Worm (Caenorhabditis elegans) whole organism, young adult: Measurements from ENCODE around the gene skr-19.

Source experiments
- B0336.3 ChIP-seq: fragments of 200-800 bp; sonication (Bioruptor generic); IDR thresholded peaks from 2 replicates; pipeline ENCODE4 v1.3.6; 2022; ENCODE audit warnings: missing genetic modification characterization, missing compliant biosample characterization
- C06A6.2 ChIP-seq: fragments of 200-800 bp; sonication (Bioruptor generic); conservative IDR thresholded peaks from 2 replicates; pipeline ENCODE4 v1.3.6; 2022; ENCODE audit warnings: missing genetic modification characterization, missing compliant biosample characterization
- C17E4.6 ChIP-seq: fragments of 200-800 bp; sonication (Bioruptor generic); IDR thresholded peaks from 2 replicates; pipeline ENCODE4 v1.3.6; 2022; ENCODE audit warnings: missing genetic modification reagents, missing genetic modification characterization, missing compliant biosample characterization
- F10E7.11 ChIP-seq: sonication (generic microtip); optimal IDR thresholded peaks from 2 replicates; lab custom pipeline; 2017; ENCODE audit warnings: mild to moderate bottlenecking, missing genetic modification characterization, moderate library complexity, missing compliant biosample characterization
- F49E8.2 ChIP-seq: sonication (generic microtip); optimal IDR thresholded peaks from 3 replicates; lab custom pipeline; 2017; ENCODE audit warnings: missing genetic modification characterization, mild to moderate bottlenecking, missing compliant biosample characterization, antibody characterized with exemption, moderate library complexity; ENCODE audit not compliant: insufficient read depth
- F55B11.4 ChIP-seq: sonication (generic microtip); optimal IDR thresholded peaks from 2 replicates; lab custom pipeline; 2016; ENCODE audit warnings: missing compliant biosample characterization, missing genetic modification characterization, borderline replicate concordance; ENCODE audit not compliant: insufficient read depth
- F57C9.4 ChIP-seq: sonication (generic microtip); optimal IDR thresholded peaks from 2 replicates; lab custom pipeline; 2017; ENCODE audit warnings: mild to moderate bottlenecking, missing genetic modification characterization, missing compliant biosample characterization
- K11D2.4 ChIP-seq: fragments of 200-800 bp; sonication (Bioruptor generic); IDR thresholded peaks from 2 replicates; pipeline ENCODE4 v1.3.6; 2022; ENCODE audit warnings: missing genetic modification reagents, missing genetic modification characterization, missing compliant biosample characterization
- K12H6.12 ChIP-seq: fragments of 200-800 bp; sonication (Bioruptor generic); optimal IDR thresholded peaks from 2 replicates; lab custom pipeline; 2018; ENCODE audit warnings: mild to moderate bottlenecking, missing genetic modification characterization, missing compliant biosample characterization
- T26A5.8 ChIP-seq: sonication (generic microtip); optimal IDR thresholded peaks from 2 replicates; lab custom pipeline; 2016; ENCODE audit warnings: missing genetic modification characterization, missing compliant biosample characterization
- Y53G8AR.9 ChIP-seq: fragments of 200-800 bp; sonication (Bioruptor generic); conservative IDR thresholded peaks from 2 replicates; pipeline ENCODE4 v1.3.6; 2022; ENCODE audit warnings: missing genetic modification reagents, missing genetic modification characterization, missing compliant biosample characterization
- Y95B8A.8 ChIP-seq: fragments of 200-800 bp; sonication (Bioruptor generic); IDR thresholded peaks from 2 replicates; pipeline ENCODE4 v1.3.6; 2022; ENCODE audit warnings: missing genetic modification reagents, missing genetic modification characterization, missing compliant biosample characterization
- ama-1 ChIP-seq, 3 experiments: fragments of 150-350 bp in 1 of 3; sonication (generic microtip) in 2 of 3; optimal IDR thresholded peaks; 2 replicates each; lab custom pipeline; 2014 to 2018; ENCODE audit warnings: missing biosample characterization in 2 of 3, missing genetic modification characterization in 2 of 3, missing genetic modification reagents in 2 of 3
- athp-1 ChIP-seq: sonication (generic microtip); optimal IDR thresholded peaks from 2 replicates; lab custom pipeline; 2017; ENCODE audit warnings: mild to moderate bottlenecking, missing genetic modification characterization, missing compliant biosample characterization
- attf-6 ChIP-seq: fragments of 200-800 bp; sonication (Bioruptor generic); IDR thresholded peaks from 2 replicates; pipeline ENCODE4 v1.3.6; 2022; ENCODE audit warnings: missing genetic modification reagents, missing genetic modification characterization, missing compliant biosample characterization
- cebp-1 ChIP-seq, 2 experiments: fragments of 200-800 bp in 1 of 2; sonication (Bioruptor generic) in 1 of 2; sonication (generic microtip) in 1 of 2; IDR thresholded peaks in 1 of 2; optimal IDR thresholded peaks in 1 of 2; 2 replicates each; pipeline versions ENCODE4 v1.3.6 to Lab custom; 2017 to 2022; ENCODE audit warnings: missing compliant biosample characterization in 2 of 2, missing genetic modification characterization in 2 of 2, mild to moderate bottlenecking in 1 of 2, missing genetic modification reagents in 1 of 2, moderate library complexity in 1 of 2
- ceh-27 ChIP-seq: fragments of 200-800 bp; sonication (Bioruptor generic); optimal IDR thresholded peaks from 2 replicates; lab custom pipeline; 2018; ENCODE audit warnings: mild to moderate bottlenecking, missing genetic modification characterization, moderate library complexity, missing compliant biosample characterization
- ceh-40 ChIP-seq: fragments of 200-800 bp; sonication (Bioruptor generic); IDR thresholded peaks from 2 replicates; pipeline ENCODE4 v1.3.6; 2022; ENCODE audit warnings: missing genetic modification characterization, missing compliant biosample characterization
- dox-1 ChIP-seq: fragments of 200-800 bp; sonication (Bioruptor generic); IDR thresholded peaks from 2 replicates; pipeline ENCODE4 v1.3.6; 2022; ENCODE audit warnings: missing genetic modification reagents, missing genetic modification characterization, missing compliant biosample characterization
- dpff-1 ChIP-seq: sonication (generic microtip); optimal IDR thresholded peaks from 2 replicates; lab custom pipeline; 2017; ENCODE audit warnings: mild to moderate bottlenecking, missing genetic modification characterization, missing compliant biosample characterization
- egl-18 ChIP-seq: fragments of 200-800 bp; sonication (Bioruptor generic); IDR thresholded peaks from 2 replicates; pipeline ENCODE4 v1.3.6; 2022; ENCODE audit warnings: missing genetic modification reagents, missing genetic modification characterization, missing compliant biosample characterization
- him-1 ChIP-seq: sonication (generic microtip); optimal IDR thresholded peaks from 2 replicates; lab custom pipeline; 2016; ENCODE audit warnings: missing genotype, missing genetic modification reagents, missing genetic modification characterization, missing compliant biosample characterization
- let-526 ChIP-seq: fragments of 200-800 bp; sonication (Bioruptor generic); IDR thresholded peaks from 2 replicates; pipeline ENCODE4 v1.3.6; 2022; ENCODE audit warnings: missing genetic modification reagents, missing genetic modification characterization, missing compliant biosample characterization
- lin-26 ChIP-seq: fragments of 200-800 bp; sonication (Bioruptor generic); IDR thresholded peaks from 2 replicates; pipeline ENCODE4 v1.3.6; 2022; ENCODE audit warnings: missing genetic modification reagents, missing genetic modification characterization, missing compliant biosample characterization
- lin-40 ChIP-seq: sonication (generic microtip); optimal IDR thresholded peaks from 2 replicates; lab custom pipeline; 2016; ENCODE audit warnings: missing genetic modification characterization, mild to moderate bottlenecking, missing compliant biosample characterization, missing genotype, missing genetic modification reagents
- lin-54 ChIP-seq: fragments of 200-800 bp; sonication (Bioruptor generic); optimal IDR thresholded peaks from 2 replicates; lab custom pipeline; 2018; ENCODE audit warnings: mild to moderate bottlenecking, missing genetic modification characterization, missing compliant biosample characterization
- madf-10 ChIP-seq: sonication (generic microtip); optimal IDR thresholded peaks from 2 replicates; lab custom pipeline; 2016; ENCODE audit warnings: mild to moderate bottlenecking, missing genetic modification characterization, missing compliant biosample characterization
- madf-8 ChIP-seq: fragments of 200-800 bp; sonication (Bioruptor generic); conservative IDR thresholded peaks from 2 replicates; pipeline ENCODE4 v1.3.6; 2022; ENCODE audit warnings: missing genetic modification reagents, missing genetic modification characterization, missing compliant biosample characterization
- mel-28 ChIP-seq: sonication (generic microtip); optimal IDR thresholded peaks from 2 replicates; lab custom pipeline; 2016; ENCODE audit warnings: borderline replicate concordance, mild to moderate bottlenecking, missing genetic modification characterization, missing compliant biosample characterization
- nfya-1 ChIP-seq: sonication (generic microtip); optimal IDR thresholded peaks from 2 replicates; lab custom pipeline; 2017; ENCODE audit warnings: antibody characterized with exemption, missing compliant biosample characterization, missing genetic modification characterization, borderline replicate concordance; ENCODE audit not compliant: insufficient read depth
- nfyb-1 ChIP-seq: fragments of 200-800 bp; sonication (Bioruptor generic); IDR thresholded peaks from 2 replicates; pipeline ENCODE4 v1.3.6; 2022; ENCODE audit warnings: missing genetic modification reagents, missing genetic modification characterization, missing compliant biosample characterization
- nhr-80 ChIP-seq: sonication (generic microtip); optimal IDR thresholded peaks from 2 replicates; lab custom pipeline; 2016; ENCODE audit warnings: missing genetic modification characterization, missing compliant biosample characterization
- nhr-90 ChIP-seq: sonication (generic microtip); optimal IDR thresholded peaks from 2 replicates; lab custom pipeline; 2016; ENCODE audit warnings: missing genotype, mild to moderate bottlenecking, missing genetic modification characterization, missing compliant biosample characterization
- repo-1 ChIP-seq: sonication (generic microtip); optimal IDR thresholded peaks from 2 replicates; lab custom pipeline; 2017; ENCODE audit warnings: mild to moderate bottlenecking, missing genetic modification characterization, missing compliant biosample characterization
- rpc-1 ChIP-seq, 2 experiments: fragments of 150-350 bp in 1 of 2; sonication (generic microtip) in 1 of 2; optimal IDR thresholded peaks; 2 replicates each; lab custom pipeline; 2014 to 2018; ENCODE audit warnings: missing biosample characterization in 1 of 2, missing genetic modification characterization in 1 of 2, missing genetic modification reagents in 1 of 2, missing genotype in 1 of 2
- sea-2 ChIP-seq: fragments of 200-800 bp; sonication (Bioruptor generic); IDR thresholded peaks from 2 replicates; pipeline ENCODE4 v1.3.6; 2022; ENCODE audit warnings: missing genetic modification characterization, missing compliant biosample characterization
- snpc-1.1 ChIP-seq: sonication (generic microtip); optimal IDR thresholded peaks from 2 replicates; lab custom pipeline; 2017; ENCODE audit warnings: missing genetic modification characterization, mild to moderate bottlenecking, missing compliant biosample characterization, antibody characterized with exemption, moderate library complexity, missing genotype, missing genetic modification reagents; ENCODE audit not compliant: insufficient read depth
- snpc-1.3 ChIP-seq: sonication (generic microtip); optimal IDR thresholded peaks from 2 replicates; lab custom pipeline; 2017; ENCODE audit warnings: missing genetic modification characterization, mild to moderate bottlenecking, missing compliant biosample characterization, antibody characterized with exemption, moderate library complexity, missing genotype, missing genetic modification reagents; ENCODE audit not compliant: insufficient read depth
- unc-130 ChIP-seq: sonication (generic microtip); optimal IDR thresholded peaks from 2 replicates; lab custom pipeline; 2016; ENCODE audit warnings: missing genetic modification reagents, missing genetic modification characterization, missing compliant biosample characterization
- ztf-28 ChIP-seq: fragments of 200-800 bp; sonication (Bioruptor generic); IDR thresholded peaks from 2 replicates; pipeline ENCODE4 v1.3.6; 2022; ENCODE audit warnings: missing genetic modification reagents, missing genetic modification characterization, missing compliant biosample characterization

Gene skr-19

ce11 chrX:13224608-13225007 is at the start of gene skr-19:
Gene skr-19 (minus strand): TSS chrX:13224708.
- TF ChIP-seq ceh-40: no peak
- TF ChIP-seq madf-8: no peak
- no peak for TF ChIP-seq Y95B8A.8 (GFP tag; lab: Robert Waterston, UW)
- TF ChIP-seq, all 124 proteins: peak for 0

DNA sequence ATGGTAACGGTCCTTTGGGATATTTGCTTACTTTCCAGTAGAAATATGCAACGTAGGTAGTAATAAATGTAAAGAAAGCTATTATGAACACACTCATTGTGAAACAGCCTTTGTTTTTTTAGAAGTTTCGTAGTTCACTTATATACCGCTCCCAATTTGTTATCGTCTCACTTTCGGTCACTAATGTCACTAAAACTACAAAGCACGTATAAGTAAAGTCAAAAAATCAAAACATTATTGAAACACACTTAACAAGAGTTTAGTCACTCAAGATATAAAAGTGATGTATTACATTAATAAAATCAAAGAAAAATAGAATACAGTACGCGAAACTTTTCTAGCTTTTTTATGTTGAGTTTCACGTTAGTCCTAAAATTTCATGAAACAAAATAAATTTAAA is 49.6 kb upstream of the skr-19 start, which contains the start of gene cyp-14A3:
Gene cyp-14A3, minus strand, starts transcription at position 101 of the 400 bp plus-strand sequence.
- TF ChIP-seq F55B11.4: no peak
- TF ChIP-seq athp-1 (tag; lab: Kevin White, UChicago): no peak
- no peak for TF ChIP-seq nfya-1 (tag; lab: Kevin White, UChicago)
- no peak for TF ChIP-seq ztf-28 (GFP tag; lab: Robert Waterston, UW)
- no peak for TF ChIP-seq attf-6 (GFP tag; lab: Robert Waterston, UW)
- no peak for TF ChIP-seq madf-10
- TF ChIP-seq lin-40: no peak
- no peak for TF ChIP-seq sea-2 (GFP tag; lab: Robert Waterston, UW)

DNA sequence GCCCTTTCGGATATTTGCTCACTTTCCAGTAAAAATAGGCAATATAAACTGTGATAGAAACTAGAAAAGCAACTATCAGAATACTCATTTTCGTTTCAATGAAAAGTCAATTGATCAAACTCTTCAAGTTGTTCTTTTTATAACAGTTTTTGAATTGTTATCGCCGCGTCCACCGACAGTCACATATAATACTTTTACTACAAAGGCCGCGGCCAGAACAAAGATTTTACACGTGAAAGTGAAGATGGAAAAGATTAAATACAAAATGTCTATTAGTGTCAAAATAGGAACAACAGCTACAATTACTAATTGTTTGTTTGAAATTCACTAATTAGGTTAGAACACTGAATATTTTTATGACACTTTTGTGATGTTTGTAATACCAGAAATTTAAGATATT is 45.1 kb upstream of the skr-19 start, which contains the start of gene cyp-14A2:
Gene cyp-14A2, minus strand, starts transcription at position 101 of the 400 bp plus-strand sequence.
- TF ChIP-seq nhr-90 (tag; lab: Kevin White, UChicago) (no peak), nhr-80 (peak; percentile 35)

- TF ChIP-seq nfyb-1 (GFP tag; lab: Robert Waterston, UW) (no peak), F49E8.2 (tag; lab: Kevin White, UChicago) (no peak), K11D2.4 (GFP tag; lab: Robert Waterston, UW) (no peak), rpc-1 (optimal IDR thresholded peaks at IDR 0.05; lab: Kevin White, UChicago) (no peak), rpc-1 (tag; optimal IDR thresholded peaks at IDR 0.05; lab: Kevin White, UChicago) (no peak), lin-54 (GFP tag; lab: Kevin White, UChicago) (no peak), egl-18 (GFP tag; lab: Robert Waterston, UW) (no peak), C17E4.6 (GFP tag; lab: Robert Waterston, UW) (no peak), let-526 (no peak), nhr-90 (tag; lab: Kevin White, UChicago) (no peak), dox-1 (GFP tag; lab: Robert Waterston, UW) (no peak), ama-1 (optimal IDR thresholded peaks at IDR 0.05; lab: Kevin White, UChicago) (no peak), ama-1 (GFP tag; optimal IDR thresholded peaks at IDR 0.05; lab: Kevin White, UChicago) (no peak), F10E7.11 (tag; lab: Kevin White, UChicago) (no peak), nfya-1 (tag; lab: Kevin White, UChicago) (no peak), him-1 (tag; lab: Kevin White, UChicago) (no peak), Y53G8AR.9 (GFP tag; lab: Robert Waterston, UW) (no peak), lin-26 (GFP tag; lab: Robert Waterston, UW) (no peak), F57C9.4 (tag; lab: Kevin White, UChicago) (no peak), ceh-27 (GFP tag; lab: Kevin White, UChicago) (no peak), snpc-1.3 (tag; lab: Kevin White, UChicago) (no peak), repo-1 (tag; lab: Kevin White, UChicago) (no peak)
Observed at ce11 chrX:13267230-13267629, 42.7 kb upstream of the skr-19 start, which contains the start of gene cyp-14A1. Gene cyp-14A1 (minus strand): TSS chrX:13267355.

DNA sequence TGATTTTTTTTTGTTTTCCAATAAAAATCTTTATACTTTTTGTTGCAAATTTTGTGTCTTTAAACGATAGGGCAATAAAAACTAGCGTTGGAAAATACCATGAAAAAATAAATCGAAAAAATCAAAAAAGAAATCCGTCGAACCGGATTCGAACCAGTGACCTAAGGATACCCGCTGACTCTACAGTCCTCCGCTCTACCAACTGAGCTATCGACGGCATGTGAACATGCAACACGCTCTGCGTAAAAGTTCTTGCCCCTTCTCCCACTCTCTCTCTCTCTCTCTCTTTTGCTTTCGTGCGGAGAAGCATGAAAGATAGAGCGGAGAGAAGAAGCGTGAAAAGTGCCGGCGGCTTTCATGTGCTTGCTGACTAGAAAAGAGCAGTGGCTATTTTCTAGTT is 40.0 kb upstream of the skr-19 start:
- TF ChIP-seq snpc-1.1: no peak
- TF ChIP-seq unc-130 (GFP tag; lab: Kevin White, UChicago): peak; percentile 30
- TF ChIP-seq nfyb-1 (GFP tag; lab: Robert Waterston, UW): peak; percentile 89
- no peak for TF ChIP-seq C06A6.2 (GFP tag; lab: Robert Waterston, UW)
- no peak for TF ChIP-seq mel-28 (tag; lab: Kevin White, UChicago)
- no peak for TF ChIP-seq nfya-1 (tag; lab: Kevin White, UChicago)
- no peak for TF ChIP-seq dpff-1 (tag; lab: Kevin White, UChicago)
- no peak for TF ChIP-seq B0336.3 (GFP tag; lab: Robert Waterston, UW)
- peak; percentile 50 for TF ChIP-seq T26A5.8
- no peak for TF ChIP-seq F10E7.11 (tag; lab: Kevin White, UChicago)
- TF ChIP-seq cebp-1 (GFP tag; IDR thresholded peaks at IDR 0.05; lab: Robert Waterston, UW): no peak; the same call in 1 of the 2 replicates
- TF ChIP-seq cebp-1 (tag; optimal IDR thresholded peaks at IDR 0.05; lab: Kevin White, UChicago): no peak
- TF ChIP-seq attf-6 (GFP tag; lab: Robert Waterston, UW): no peak
- peak; percentile 39 for TF ChIP-seq K12H6.12 (tag; lab: Kevin White, UChicago)
